Worm (Caenorhabditis elegans): Measurements from ENCODE around the gene apc-2.

The apc-2 gene

ce11 chrIII:8109459-8110057 lies 29.1 kb downstream of the apc-2 start (continued):
- TF ChIP-seq mxl-1 (tag; optimal IDR thresholded peaks at IDR 0.05) (peak; percentile 87), C06A6.2 (GFP tag; conservative IDR thresholded peaks at IDR 0.05) (0 out of 2 replicates have a peak, but pooled peaks have one; percentile 18), tlf-1 (GFP tag; optimal IDR thresholded peaks at IDR 0.05) (peak; percentile 33), madf-6 (GFP tag; IDR thresholded peaks at IDR 0.05) (peak; percentile 72), him-1 (tag; optimal IDR thresholded peaks at IDR 0.05) (peak; percentile 100), F22D6.2 (tag; optimal IDR thresholded peaks at IDR 0.05) (peak; percentile 17), F37B4.10 (GFP tag; IDR thresholded peaks at IDR 0.05) (no peak), T26A5.8 (tag; optimal IDR thresholded peaks at IDR 0.05) (peak; percentile 61), ets-4 (GFP tag; optimal IDR thresholded peaks at IDR 0.05) (peak; percentile 65), egrh-3 (GFP tag; IDR thresholded peaks at IDR 0.05) (peak; percentile 52), F49E8.2 (tag; optimal IDR thresholded peaks at IDR 0.05; ENCODE audit: insufficient read depth) (peak; percentile 65), aptf-3 (GFP tag; IDR thresholded peaks at IDR 0.05) (no peak), hlh-26 (GFP tag; conservative IDR thresholded peaks at IDR 0.05) (no peak), ztf-6 (GFP tag; IDR thresholded peaks at IDR 0.05) (peak; percentile 83), cebp-2 (GFP tag; IDR thresholded peaks at IDR 0.05) (0 out of 2 replicates have a peak, but pooled peaks have one; percentile 83), nhr-27 (tag; optimal IDR thresholded peaks at IDR 0.05) (no peak), die-1 (tag; optimal IDR thresholded peaks at IDR 0.05) (peak; percentile 92), nhr-179 (tag; optimal IDR thresholded peaks at IDR 0.05) (no peak), nhr-80 (tag; optimal IDR thresholded peaks at IDR 0.05) (peak; percentile 26), ceh-91 (GFP tag; IDR thresholded peaks at IDR 0.05) (peak; percentile 40; the same call in 1 of the 2 replicates), ceh-40 (GFP tag; IDR thresholded peaks at IDR 0.05) (0 out of 2 replicates have a peak, but pooled peaks have one; percentile 57), B0019.2 (GFP tag; conservative IDR thresholded peaks at IDR 0.05) (0 out of 2 replicates have a peak, but pooled peaks have one; percentile 46), Y53F4B.3 (GFP tag; IDR thresholded peaks at IDR 0.05) (peak; percentile 64), K12H6.12 (tag; optimal IDR thresholded peaks at IDR 0.05) (peak; percentile 66), F10E7.11 (tag; optimal IDR thresholded peaks at IDR 0.05) (peak; percentile 30), nfya-1 (tag; optimal IDR thresholded peaks at IDR 0.05; ENCODE audit: borderline replicate concordance, insufficient read depth) (no peak), xnd-1 (tag; optimal IDR thresholded peaks at IDR 0.05) (no peak), bed-2 (GFP tag; IDR thresholded peaks at IDR 0.05) (no peak), aptf-2 (GFP tag; conservative IDR thresholded peaks at IDR 0.05) (no peak), ztf-18 (tag; optimal IDR thresholded peaks at IDR 0.05) (peak; percentile 77), C17E4.6 (GFP tag; IDR thresholded peaks at IDR 0.05) (peak; percentile 53; the same call in 1 of the 2 replicates), lin-35 (GFP tag; optimal IDR thresholded peaks at IDR 0.05) (peak in 2 of 3 experiments; percentile 4 to 81), F57C9.4 (tag; optimal IDR thresholded peaks at IDR 0.05) (no peak), madf-8 (GFP tag; conservative IDR thresholded peaks at IDR 0.05) (peak; percentile 28; the same call in 1 of the 2 replicates), K11D2.4 (GFP tag; IDR thresholded peaks at IDR 0.05) (peak; percentile 61), F33H1.4 (GFP tag; IDR thresholded peaks at IDR 0.05) (peak; percentile 61), lir-1 (GFP tag; conservative IDR thresholded peaks at IDR 0.05) (no peak), zim-3 (tag; optimal IDR thresholded peaks at IDR 0.05) (peak; percentile 88), rpc-1 (optimal IDR thresholded peaks at IDR 0.05) (peak; percentile 88), rpc-1 (tag; optimal IDR thresholded peaks at IDR 0.05) (peak; percentile 94), tbx-9 (tag; optimal IDR thresholded peaks at IDR 0.05; ENCODE audit: borderline replicate concordance) (no peak), Y95B8A.8 (GFP tag; IDR thresholded peaks at IDR 0.05) (peak; percentile 71; the same call in 1 of the 2 replicates), attf-5 (GFP tag; optimal IDR thresholded peaks at IDR 0.05) (peak; percentile 63), hrde-1 (tag; optimal IDR thresholded peaks at IDR 0.05; ENCODE audit: borderline replicate concordance) (peak; percentile 84), efl-1 (GFP tag; optimal IDR thresholded peaks at IDR 0.05) (peak; percentile 4), ceh-100 (GFP tag; IDR thresholded peaks at IDR 0.05) (peak; percentile 57), madf-10 (tag; optimal IDR thresholded peaks at IDR 0.05) (peak; percentile 63), B0035.1 (tag; optimal IDR thresholded peaks at IDR 0.05) (peak; percentile 62)
